Worm (Caenorhabditis elegans): ENCODE data around the gene set-1.

The set-1 gene

ce11 chrIII:6489493-6489892 lies 37.3 kb upstream of the set-1 start, which contains the start of gene rpt-3:
Gene rpt-3 (plus strand): TSS chrIII:6489793.
- no peak for TF ChIP-seq sma-3 (GFP tag; optimal IDR thresholded peaks at IDR 0.05)
- TF ChIP-seq mab-5 (tag; optimal IDR thresholded peaks at IDR 0.05) = no peak
- no peak for TF ChIP-seq ceh-82 (tag; optimal IDR thresholded peaks at IDR 0.05)
- no peak for TF ChIP-seq nhr-25 (tag; optimal IDR thresholded peaks at IDR 0.05)
- TF ChIP-seq dmd-4 (tag; optimal IDR thresholded peaks at IDR 0.05) = no peak
- TF ChIP-seq F13H6.1 (tag; optimal IDR thresholded peaks at IDR 0.05) = no peak
- TF ChIP-seq nhr-12 (tag; optimal IDR thresholded peaks at IDR 0.05) = no peak
- TF ChIP-seq sem-4 (tag; optimal IDR thresholded peaks at IDR 0.05) = no peak
- no peak for TF ChIP-seq elt-3 (tag; optimal IDR thresholded peaks at IDR 0.05)
- TF ChIP-seq lsy-2 (tag; optimal IDR thresholded peaks at IDR 0.05) = no peak
- no peak for TF ChIP-seq mbf-1 (tag; optimal IDR thresholded peaks at IDR 0.05)
- no peak for TF ChIP-seq snpc-4 (tag; optimal IDR thresholded peaks at IDR 0.05)
- no peak for TF ChIP-seq nhr-10 (tag; optimal IDR thresholded peaks at IDR 0.05)
- TF ChIP-seq ZK546.5 (tag; optimal IDR thresholded peaks at IDR 0.05) = no peak
- TF ChIP-seq crh-2 (tag; optimal IDR thresholded peaks at IDR 0.05) = no peak
- no peak for TF ChIP-seq ceh-16 (tag; optimal IDR thresholded peaks at IDR 0.05)
- no peak for TF ChIP-seq fos-1 (tag; optimal IDR thresholded peaks at IDR 0.05)
- TF ChIP-seq unc-55 (GFP tag; optimal IDR thresholded peaks at IDR 0.05) = no peak
- no peak for TF ChIP-seq zag-1 (tag; optimal IDR thresholded peaks at IDR 0.05)

ce11 chrIII:6488916-6489315 lies 36.7 kb upstream of the set-1 start:
- TF ChIP-seq ztf-4 (tag; optimal IDR thresholded peaks at IDR 0.05) = no peak
- no peak for TF ChIP-seq sem-4 (tag; optimal IDR thresholded peaks at IDR 0.05)
- peak; percentile 78 for TF ChIP-seq unc-55 (GFP tag; optimal IDR thresholded peaks at IDR 0.05)
- peak; percentile 44 for TF ChIP-seq sma-9 (GFP tag; optimal IDR thresholded peaks at IDR 0.05)
- TF ChIP-seq sma-9 (tag; optimal IDR thresholded peaks at IDR 0.05) = no peak
- TF ChIP-seq egl-27 (tag; optimal IDR thresholded peaks at IDR 0.05) = no peak
- no peak for TF ChIP-seq nhr-10 (tag; optimal IDR thresholded peaks at IDR 0.05)
- TF ChIP-seq ceh-16 (tag; optimal IDR thresholded peaks at IDR 0.05) = no peak
- no peak for TF ChIP-seq elt-1 (tag; optimal IDR thresholded peaks at IDR 0.05)
- TF ChIP-seq skn-1 (tag; optimal IDR thresholded peaks at IDR 0.05) = peak; percentile 98
- TF ChIP-seq mdl-1 (tag; optimal IDR thresholded peaks at IDR 0.05) = no peak
- no peak for TF ChIP-seq lin-39 (tag; optimal IDR thresholded peaks at IDR 0.05)
- TF ChIP-seq ztf-11 (tag; optimal IDR thresholded peaks at IDR 0.05) = no peak
- no peak for TF ChIP-seq gmeb-1 (tag; optimal IDR thresholded peaks at IDR 0.05)
- no peak for TF ChIP-seq nhr-21 (tag; optimal IDR thresholded peaks at IDR 0.05)
- no peak for TF ChIP-seq lin-13 (GFP tag; optimal IDR thresholded peaks at IDR 0.05)
- peak; percentile 25 for TF ChIP-seq crh-2 (tag; optimal IDR thresholded peaks at IDR 0.05)
- TF ChIP-seq nhr-25 (tag; optimal IDR thresholded peaks at IDR 0.05) = no peak
- TF ChIP-seq fos-1 (tag; optimal IDR thresholded peaks at IDR 0.05) = no peak
- TF ChIP-seq dmd-4 (tag; optimal IDR thresholded peaks at IDR 0.05) = no peak
- no peak for TF ChIP-seq peb-1 (tag; optimal IDR thresholded peaks at IDR 0.05)
- TF ChIP-seq mbf-1 (tag; optimal IDR thresholded peaks at IDR 0.05) = no peak
- TF ChIP-seq sma-3 (GFP tag; optimal IDR thresholded peaks at IDR 0.05) = no peak
- TF ChIP-seq unc-62 (GFP tag; optimal IDR thresholded peaks at IDR 0.05) = no peak
- no peak for TF ChIP-seq ZK546.5 (tag; optimal IDR thresholded peaks at IDR 0.05)
- TF ChIP-seq aly-2 (tag; optimal IDR thresholded peaks at IDR 0.05) = no peak
- TF ChIP-seq blmp-1 (tag; optimal IDR thresholded peaks at IDR 0.05; ENCODE audit: insufficient read depth) = no peak
- TF ChIP-seq nhr-23 (tag; optimal IDR thresholded peaks at IDR 0.05) = no peak
- no peak for TF ChIP-seq ztf-1 (GFP tag; conservative IDR thresholded peaks at IDR 0.05)
- no peak for TF ChIP-seq zag-1 (tag; optimal IDR thresholded peaks at IDR 0.05)
- no peak for TF ChIP-seq F13H6.1 (tag; optimal IDR thresholded peaks at IDR 0.05)
- peak; percentile 11 for TF ChIP-seq snpc-4 (tag; optimal IDR thresholded peaks at IDR 0.05)
- no peak for TF ChIP-seq nhr-6 (tag; optimal IDR thresholded peaks at IDR 0.05)
- no peak for TF ChIP-seq nhr-237 (tag; optimal IDR thresholded peaks at IDR 0.05)
- peak; percentile 71 for TF ChIP-seq C34F6.9 (tag; optimal IDR thresholded peaks at IDR 0.05)
- no peak for TF ChIP-seq nhr-12 (tag; optimal IDR thresholded peaks at IDR 0.05)
- TF ChIP-seq lsy-2 (tag; optimal IDR thresholded peaks at IDR 0.05) = peak; percentile 71 to 75
- TF ChIP-seq lin-11 (tag; optimal IDR thresholded peaks at IDR 0.05) = no peak
- TF ChIP-seq nhr-11 (tag; optimal IDR thresholded peaks at IDR 0.05) = no peak
- no peak for TF ChIP-seq R02D3.7 (tag; optimal IDR thresholded peaks at IDR 0.05)
- TF ChIP-seq nhr-77 (tag; optimal IDR thresholded peaks at IDR 0.05) = no peak
- TF ChIP-seq Y55F3AM.14 (GFP tag; optimal IDR thresholded peaks at IDR 0.05) = no peak
- TF ChIP-seq elt-3 (tag; optimal IDR thresholded peaks at IDR 0.05) = no peak
- no peak for TF ChIP-seq alr-1 (tag; optimal IDR thresholded peaks at IDR 0.05)
- no peak for TF ChIP-seq ceh-82 (tag; optimal IDR thresholded peaks at IDR 0.05)
- TF ChIP-seq mab-5 (tag; optimal IDR thresholded peaks at IDR 0.05) = no peak
- no peak for TF ChIP-seq nhr-129 (tag; optimal IDR thresholded peaks at IDR 0.05)
- no peak for TF ChIP-seq ama-1 (optimal IDR thresholded peaks at IDR 0.05)

All from whole organism, L2 larva.